Fruit fly (Drosophila melanogaster) whole organism, embryonic: ENCODE results near the gene CG17803.

ENCODE experiments used
- Bgb ChIP-seq: fragments of 200-800 bp; sonication (Bioruptor generic); IDR thresholded peaks from 2 replicates; pipeline ENCODE4 v1.3.6; 2022; ENCODE audit warnings: missing biosample characterization, missing genetic modification characterization; ENCODE audit not compliant: partially characterized antibody
- Blimp-1 ChIP-seq: fragments of 200-800 bp; sonication (Bioruptor generic); optimal IDR thresholded peaks from 3 replicates; lab custom pipeline; 2018; ENCODE audit warnings: missing biosample characterization, missing genetic modification characterization, mild to moderate bottlenecking, moderate library complexity, missing genetic modification reagents
- Bteb2 ChIP-seq: fragments of 200-800 bp; sonication (Bioruptor generic); optimal IDR thresholded peaks from 2 replicates; lab custom pipeline; 2016; ENCODE audit warnings: missing biosample characterization, missing genetic modification characterization
- CG10209 ChIP-seq: fragments of 200-800 bp; sonication (Bioruptor generic); optimal IDR thresholded peaks from 3 replicates; lab custom pipeline; 2017; ENCODE audit warnings: missing biosample characterization, mild to moderate bottlenecking, missing genetic modification characterization, missing genetic modification reagents
- CG10543 ChIP-seq: fragments of 200-800 bp; sonication (Bioruptor generic); optimal IDR thresholded peaks from 3 replicates; lab custom pipeline; 2017; ENCODE audit warnings: missing biosample characterization, mild to moderate bottlenecking, missing genetic modification characterization, moderate library complexity
- CG11398 ChIP-seq: fragments of 200-800 bp; sonication (Bioruptor generic); optimal IDR thresholded peaks from 2 replicates; lab custom pipeline; 2016; ENCODE audit warnings: missing biosample characterization, missing genetic modification characterization
- CG12299 ChIP-seq: fragments of 200-800 bp; sonication (Bioruptor generic); optimal IDR thresholded peaks from 2 replicates; lab custom pipeline; 2018; ENCODE audit warnings: missing biosample characterization, mild to moderate bottlenecking, missing genetic modification characterization
- CG13894 ChIP-seq: fragments of 200-800 bp; sonication (Bioruptor generic); optimal IDR thresholded peaks from 3 replicates; lab custom pipeline; 2018; ENCODE audit warnings: missing biosample characterization, mild to moderate bottlenecking, missing genetic modification characterization, moderate library complexity
- CG14441 ChIP-seq: fragments of 200-800 bp; sonication (Bioruptor generic); IDR thresholded peaks from 2 replicates; pipeline ENCODE4 v1.3.6; 2022; ENCODE audit warnings: missing biosample characterization, missing genetic modification characterization
- CG17912 ChIP-seq: fragments of 200-800 bp; sonication (Bioruptor generic); optimal IDR thresholded peaks from 2 replicates; lab custom pipeline; 2018; ENCODE audit warnings: missing biosample characterization, mild to moderate bottlenecking, missing genetic modification characterization
- CG2875 ChIP-seq: fragments of 200-800 bp; sonication (Bioruptor generic); optimal IDR thresholded peaks from 2 replicates; lab custom pipeline; 2017; ENCODE audit warnings: missing biosample characterization, mild to moderate bottlenecking, missing genetic modification characterization, missing genetic modification reagents
- CG30020 ChIP-seq: fragments of 200-800 bp; optimal IDR thresholded peaks from 2 replicates; lab custom pipeline; 2019; ENCODE audit warnings: missing biosample characterization, mild to moderate bottlenecking, missing genetic modification characterization, moderate library complexity
- CG31365 ChIP-seq: fragments of 200-800 bp; sonication (Bioruptor generic); optimal IDR thresholded peaks from 2 replicates; lab custom pipeline; 2018; ENCODE audit warnings: missing biosample characterization, mild to moderate bottlenecking, missing genetic modification characterization
- CG3281 ChIP-seq: fragments of 200-800 bp; sonication (Bioruptor generic); optimal IDR thresholded peaks from 3 replicates; lab custom pipeline; 2017; ENCODE audit warnings: missing biosample characterization, mild to moderate bottlenecking, missing genetic modification characterization
- CG33213 ChIP-seq: fragments of 200-800 bp; sonication (Bioruptor generic); optimal IDR thresholded peaks from 3 replicates; lab custom pipeline; 2016; ENCODE audit warnings: missing biosample characterization, missing genetic modification characterization
- CG3407 ChIP-seq: fragments of 200-800 bp; sonication (Bioruptor generic); optimal IDR thresholded peaks from 2 replicates; lab custom pipeline; 2018; ENCODE audit warnings: missing biosample characterization, mild to moderate bottlenecking, missing genetic modification characterization
- CG4820 ChIP-seq: fragments of 200-800 bp; sonication (Bioruptor generic); optimal IDR thresholded peaks from 3 replicates; lab custom pipeline; 2016; ENCODE audit warnings: missing biosample characterization, missing genetic modification characterization
- CG7372 ChIP-seq: fragments of 200-800 bp; sonication (Bioruptor generic); IDR thresholded peaks from 2 replicates; pipeline ENCODE4 v1.3.6; 2022; ENCODE audit warnings: missing biosample characterization, missing genetic modification characterization
- CG7963 ChIP-seq: fragments of 200-800 bp; sonication (Bioruptor generic); IDR thresholded peaks from 3 replicates; pipeline ENCODE4 v1.3.6; 2022; ENCODE audit warnings: missing biosample characterization, missing genetic modification characterization; ENCODE audit not compliant: partially characterized antibody
- Dbx ChIP-seq: fragments of 200-800 bp; sonication (Bioruptor generic); IDR thresholded peaks from 3 replicates; pipeline ENCODE4 v1.3.6; 2022; ENCODE audit warnings: missing biosample characterization, missing genetic modification characterization
- Dip2 ChIP-seq: fragments of 200-800 bp; sonication (Bioruptor generic); IDR thresholded peaks from 2 replicates; pipeline ENCODE4 v1.3.6; 2022; ENCODE audit warnings: missing biosample characterization, missing genetic modification characterization
- Elba2 ChIP-seq: fragments of 200-800 bp; sonication (Bioruptor generic); optimal IDR thresholded peaks from 3 replicates; lab custom pipeline; 2016; ENCODE audit warnings: missing biosample characterization, missing genetic modification characterization
- HmgZ ChIP-seq: fragments of 200-800 bp; sonication (Bioruptor generic); optimal IDR thresholded peaks from 2 replicates; lab custom pipeline; 2018; ENCODE audit warnings: missing biosample characterization, mild to moderate bottlenecking, missing genetic modification characterization
- Hr78 ChIP-seq, 2 experiments: fragments of 200-800 bp in 1 of 2; fragments of >200 bp in 1 of 2; sonication (Bioruptor generic) in 1 of 2; optimal IDR thresholded peaks; 2 replicates each; lab custom pipeline; 2017 to 2019; ENCODE audit warnings: missing biosample characterization in 2 of 2, missing genetic modification characterization in 2 of 2, mild to moderate bottlenecking in 1 of 2, moderate library complexity in 1 of 2
- MTF-1 ChIP-seq: fragments of 200-800 bp; sonication (Bioruptor generic); optimal IDR thresholded peaks from 2 replicates; lab custom pipeline; 2018; ENCODE audit warnings: missing biosample characterization, mild to moderate bottlenecking, missing genetic modification characterization, borderline replicate concordance
- Med ChIP-seq: fragments of 200-800 bp; sonication (Bioruptor generic); peaks from one replicate; lab custom pipeline; 2016; ENCODE audit warnings: missing biosample characterization, missing genetic modification characterization, mild to moderate bottlenecking, inconsistent platforms, moderate library complexity
- Meics ChIP-seq: fragments of 200-800 bp; sonication (Bioruptor generic); optimal IDR thresholded peaks from 2 replicates; lab custom pipeline; 2017; ENCODE audit warnings: missing biosample characterization, mild to moderate bottlenecking, missing genetic modification characterization
- Myb ChIP-seq: fragments of 200-800 bp; sonication (Bioruptor generic); optimal IDR thresholded peaks from 2 replicates; lab custom pipeline; 2016; ENCODE audit warnings: missing biosample characterization, missing genetic modification characterization
- Neu2 ChIP-seq: fragments of 200-800 bp; sonication (Bioruptor generic); optimal IDR thresholded peaks from 3 replicates; lab custom pipeline; 2016; ENCODE audit warnings: missing biosample characterization, missing genetic modification characterization, borderline replicate concordance
- Optix ChIP-seq: fragments of 200-800 bp; sonication (Bioruptor generic); IDR thresholded peaks from 3 replicates; pipeline ENCODE4 v1.3.6; 2022; ENCODE audit warnings: missing biosample characterization, missing genetic modification characterization
- Xrp1 ChIP-seq: fragments of 200-800 bp; sonication (Bioruptor generic); IDR thresholded peaks from 2 replicates; pipeline ENCODE4 v1.3.6; 2022; ENCODE audit warnings: missing biosample characterization, missing genetic modification characterization
- az2 ChIP-seq: fragments of 200-800 bp; sonication (Bioruptor generic); optimal IDR thresholded peaks from 3 replicates; lab custom pipeline; 2016; ENCODE audit warnings: missing biosample characterization, missing genetic modification characterization
- bcd ChIP-seq: fragments of 200-800 bp; sonication (Bioruptor generic); optimal IDR thresholded peaks from 2 replicates; lab custom pipeline; 2017; ENCODE audit warnings: missing biosample characterization, mild to moderate bottlenecking, missing genetic modification characterization
- bigmax ChIP-seq: fragments of 200-800 bp; sonication (Bioruptor generic); optimal IDR thresholded peaks from 2 replicates; lab custom pipeline; 2018; ENCODE audit warnings: missing biosample characterization, mild to moderate bottlenecking, missing genetic modification characterization
- bowl ChIP-seq: fragments of 200-800 bp; sonication (Bioruptor generic); IDR thresholded peaks from 2 replicates; pipeline ENCODE4 v1.3.6; 2022; ENCODE audit warnings: missing biosample characterization, missing genetic modification characterization
- chm ChIP-seq: fragments of 200-800 bp; sonication (Bioruptor generic); IDR thresholded peaks from 2 replicates; pipeline ENCODE4 v1.3.6; 2022; ENCODE audit warnings: missing biosample characterization, missing genetic modification characterization
- crol ChIP-seq: fragments of 200-800 bp; sonication (Bioruptor generic); IDR thresholded peaks from 2 replicates; pipeline ENCODE4 v1.3.6; 2022; ENCODE audit warnings: missing biosample characterization, missing genetic modification characterization
- gsb ChIP-seq: fragments of 200-800 bp; sonication (Bioruptor generic); IDR thresholded peaks from 2 replicates; pipeline ENCODE4 v1.3.6; 2022; ENCODE audit warnings: missing biosample characterization, missing genetic modification characterization
- hth ChIP-seq: fragments of >200 bp; optimal IDR thresholded peaks from 2 replicates; lab custom pipeline; 2017; ENCODE audit warnings: inconsistent platforms
- insv ChIP-seq, 2 experiments: fragments of 200-800 bp; sonication (Bioruptor generic); optimal IDR thresholded peaks; 3 replicates each; lab custom pipeline; 2016 to 2018; ENCODE audit warnings: missing biosample characterization in 2 of 2, missing genetic modification characterization in 2 of 2
- ken ChIP-seq: fragments of 200-800 bp; sonication (Bioruptor generic); IDR thresholded peaks from 3 replicates; pipeline ENCODE4 v1.3.6; 2022; ENCODE audit warnings: missing biosample characterization, missing genetic modification characterization
- mirr ChIP-seq: fragments of 200-800 bp; sonication (Bioruptor generic); optimal IDR thresholded peaks from 3 replicates; lab custom pipeline; 2018; ENCODE audit warnings: missing biosample characterization, mild to moderate bottlenecking, missing genetic modification characterization
- schlank ChIP-seq: fragments of 200-800 bp; sonication (Bioruptor generic); optimal IDR thresholded peaks from 2 replicates; lab custom pipeline; 2018; ENCODE audit warnings: missing biosample characterization, mild to moderate bottlenecking, missing genetic modification characterization
- sd ChIP-seq: fragments of 200-800 bp; sonication (Bioruptor generic); optimal IDR thresholded peaks from 3 replicates; lab custom pipeline; 2018; ENCODE audit warnings: missing biosample characterization, mild to moderate bottlenecking, missing genetic modification characterization, moderate library complexity
- shn ChIP-seq: fragments of 200-800 bp; sonication (Bioruptor generic); optimal IDR thresholded peaks from 3 replicates; lab custom pipeline; 2016; ENCODE audit warnings: missing biosample characterization, missing genetic modification characterization
- slbo ChIP-seq: fragments of 200-800 bp; sonication (Bioruptor generic); IDR thresholded peaks from 2 replicates; pipeline ENCODE4 v1.3.6; 2022; ENCODE audit warnings: missing biosample characterization, missing genetic modification characterization
- tio ChIP-seq: fragments of 200-800 bp; sonication (Bioruptor generic); optimal IDR thresholded peaks from 2 replicates; lab custom pipeline; 2017; ENCODE audit warnings: missing biosample characterization, missing genetic modification characterization, inconsistent platforms
- vfl ChIP-seq: fragments of 200-800 bp; sonication (Bioruptor generic); optimal IDR thresholded peaks from 2 replicates; lab custom pipeline; 2016; ENCODE audit warnings: missing biosample characterization, missing genetic modification characterization
- vnd ChIP-seq: fragments of 200-800 bp; sonication (Bioruptor generic); IDR thresholded peaks from 3 replicates; pipeline ENCODE4 v1.3.6; 2022; ENCODE audit warnings: missing biosample characterization, missing genetic modification characterization; ENCODE audit not compliant: partially characterized antibody
- wek ChIP-seq: fragments of 200-800 bp; sonication (Bioruptor generic); optimal IDR thresholded peaks from 3 replicates; lab custom pipeline; 2018; ENCODE audit warnings: missing biosample characterization, mild to moderate bottlenecking, missing genetic modification characterization, moderate library complexity

CG17803 gene

dm6 chr3R:17759773-17760476, 41.4 kb downstream of the CG17803 start (continued):
- TF ChIP-seq Dbx (GFP tag; lab: Robert Waterston, UW): 0 out of 3 replicates have a peak, but pooled peaks have one; percentile 6
- no peak for TF ChIP-seq CG17912
- TF ChIP-seq CG14441 (GFP tag; lab: Robert Waterston, UW): no peak
- no peak for TF ChIP-seq CG3407 (GFP tag; lab: Kevin White, UChicago)
- TF ChIP-seq schlank (tag; lab: Kevin White, UChicago): peak; percentile 32
- no peak for TF ChIP-seq vfl (GFP tag; lab: Kevin White, UChicago)
- TF ChIP-seq Xrp1 (GFP tag; lab: Robert Waterston, UW): no peak
- TF ChIP-seq CG31365: no peak
- no peak for TF ChIP-seq CG30020
- TF ChIP-seq Bgb (GFP tag; lab: Robert Waterston, UW): no peak
- TF ChIP-seq sd (tag; lab: Kevin White, UChicago): peak; percentile 69
- peak; percentile 27 for TF ChIP-seq CG3281 (GFP tag; lab: Kevin White, UChicago)
- TF ChIP-seq Dip2 (GFP tag; lab: Robert Waterston, UW): no peak
- TF ChIP-seq mirr: peak; percentile 32
- no peak for TF ChIP-seq insv (GFP tag; optimal IDR thresholded peaks at IDR 0.05; lab: Kevin White, UChicago)
- TF ChIP-seq crol: peak; percentile 63
- TF ChIP-seq vnd (GFP tag; lab: Robert Waterston, UW): peak; percentile 20; the same call in 1 of the 3 replicates
- no peak for TF ChIP-seq CG7372 (GFP tag; lab: Robert Waterston, UW)
- no peak for TF ChIP-seq Elba2
- TF ChIP-seq Med (GFP tag; lab: Kevin White, UChicago): peak; percentile 57
- no peak for TF ChIP-seq slbo
- TF ChIP-seq MTF-1 (GFP tag; lab: Kevin White, UChicago): peak; percentile 18
- TF ChIP-seq HmgZ (tag; lab: Kevin White, UChicago): peak; percentile 2
- TF ChIP-seq az2: no peak
- TF ChIP-seq Bteb2 (GFP tag; lab: Kevin White, UChicago): no peak
- TF ChIP-seq chm: no peak
- peak in 1 of 2 experiments; percentile 82 for TF ChIP-seq Hr78 (GFP tag; optimal IDR thresholded peaks at IDR 0.05; lab: Kevin White, UChicago)
- no peak for TF ChIP-seq hth (lab: Kevin White, UChicago)
- TF ChIP-seq CG13894 (tag; lab: Kevin White, UChicago): no peak
- no peak for TF ChIP-seq CG11398 (GFP tag; lab: Kevin White, UChicago)
- TF ChIP-seq Optix: no peak
- TF ChIP-seq Myb (GFP tag; lab: Kevin White, UChicago): no peak
- TF ChIP-seq Meics (GFP tag; lab: Kevin White, UChicago): peak; percentile 1
- TF ChIP-seq gsb (GFP tag; lab: Robert Waterston, UW): no peak
- no peak for TF ChIP-seq tio (GFP tag; lab: Kevin White, UChicago)
- TF ChIP-seq Blimp-1 (GFP tag; lab: Kevin White, UChicago): no peak
- TF ChIP-seq CG10209: no peak
- TF ChIP-seq CG7963 (GFP tag; lab: Robert Waterston, UW): no peak
- peak; percentile 49 for TF ChIP-seq CG10543
- no peak for TF ChIP-seq bcd
- no peak for TF ChIP-seq CG4820 (GFP tag; lab: Kevin White, UChicago)
- no peak for TF ChIP-seq shn (GFP tag; lab: Kevin White, UChicago)
- no peak for TF ChIP-seq wek (GFP tag; lab: Kevin White, UChicago)
- TF ChIP-seq CG2875 (GFP tag; lab: Kevin White, UChicago): no peak
- no peak for TF ChIP-seq ken (GFP tag; lab: Robert Waterston, UW)
- TF ChIP-seq CG12299 (tag; lab: Kevin White, UChicago): no peak
- TF ChIP-seq CG33213 (GFP tag; lab: Kevin White, UChicago): no peak
- no peak for TF ChIP-seq bigmax (GFP tag; lab: Kevin White, UChicago)
- no peak for TF ChIP-seq bowl
- no peak for TF ChIP-seq Neu2
